Worm (Caenorhabditis elegans) whole organism, L4 larva: ENCODE measurements around the gene srz-24.

Source experiments
- arid-1 ChIP-seq: fragments of 200-800 bp; sonication (Bioruptor generic); conservative IDR thresholded peaks from 2 replicates; pipeline ENCODE4 v1.3.6; 2022; ENCODE audit warnings: missing genetic modification reagents, missing genetic modification characterization, missing compliant biosample characterization
- ceh-62 ChIP-seq: sonication (generic microtip); optimal IDR thresholded peaks from 2 replicates; lab custom pipeline; 2017; ENCODE audit warnings: missing biosample characterization, missing genetic modification characterization
- ces-1 ChIP-seq: fragments of 150-350 bp; sonication (generic microtip); optimal IDR thresholded peaks from 4 replicates; lab custom pipeline; 2014; ENCODE audit warnings: missing biosample characterization, missing genetic modification reagents, missing genetic modification characterization
- dpl-1 ChIP-seq: fragments of 150-350 bp; optimal IDR thresholded peaks from 2 replicates; lab custom pipeline; 2014; ENCODE audit warnings: missing biosample characterization, missing genetic modification reagents, missing genetic modification characterization
- lin-15B ChIP-seq: fragments of 150-350 bp; sonication (generic microtip); optimal IDR thresholded peaks from 3 replicates; lab custom pipeline; 2014; ENCODE audit warnings: missing biosample characterization, missing genetic modification characterization
- mdl-1 ChIP-seq, 2 experiments: fragments of 150-350 bp in 1 of 2; sonication (generic microtip) in 1 of 2; optimal IDR thresholded peaks; 2 replicates each; lab custom pipeline; 2014 to 2017; ENCODE audit warnings: missing biosample characterization in 2 of 2, missing genetic modification characterization in 2 of 2
- skn-1 ChIP-seq: fragments of 150-350 bp; optimal IDR thresholded peaks from 2 replicates; lab custom pipeline; 2014; ENCODE audit warnings: missing biosample characterization, missing genetic modification characterization
- unc-39 ChIP-seq: sonication (generic microtip); optimal IDR thresholded peaks from 2 replicates; lab custom pipeline; 2017; ENCODE audit warnings: missing biosample characterization, missing genetic modification characterization
- zag-1 ChIP-seq: fragments of 150-350 bp; optimal IDR thresholded peaks from 2 replicates; lab custom pipeline; 2014; ENCODE audit warnings: missing biosample characterization, missing genetic modification characterization

ce11 chrIV:4996956-4997355, 16.0 kb upstream of the srz-24 start:
- TF ChIP-seq dpl-1 (GFP tag; lab: Kevin White, UChicago) = no peak
- no peak for TF ChIP-seq lin-15B (tag; lab: Kevin White, UChicago)
- no peak for TF ChIP-seq skn-1 (tag; lab: Kevin White, UChicago)
- TF ChIP-seq arid-1 (GFP tag; lab: Robert Waterston, UW) = no peak
- no peak for TF ChIP-seq mdl-1 (tag; optimal IDR thresholded peaks at IDR 0.05; lab: Kevin White, UChicago)
- TF ChIP-seq ceh-62 (tag; lab: Kevin White, UChicago) = no peak
- TF ChIP-seq ces-1 (GFP tag; lab: Kevin White, UChicago) = no peak
- TF ChIP-seq unc-39 (tag; lab: Kevin White, UChicago) = no peak
- no peak for TF ChIP-seq zag-1 (tag; lab: Kevin White, UChicago)
